Worm (Caenorhabditis elegans): ENCODE measurements around the gene srr-1.

srr-1 gene

DNA sequence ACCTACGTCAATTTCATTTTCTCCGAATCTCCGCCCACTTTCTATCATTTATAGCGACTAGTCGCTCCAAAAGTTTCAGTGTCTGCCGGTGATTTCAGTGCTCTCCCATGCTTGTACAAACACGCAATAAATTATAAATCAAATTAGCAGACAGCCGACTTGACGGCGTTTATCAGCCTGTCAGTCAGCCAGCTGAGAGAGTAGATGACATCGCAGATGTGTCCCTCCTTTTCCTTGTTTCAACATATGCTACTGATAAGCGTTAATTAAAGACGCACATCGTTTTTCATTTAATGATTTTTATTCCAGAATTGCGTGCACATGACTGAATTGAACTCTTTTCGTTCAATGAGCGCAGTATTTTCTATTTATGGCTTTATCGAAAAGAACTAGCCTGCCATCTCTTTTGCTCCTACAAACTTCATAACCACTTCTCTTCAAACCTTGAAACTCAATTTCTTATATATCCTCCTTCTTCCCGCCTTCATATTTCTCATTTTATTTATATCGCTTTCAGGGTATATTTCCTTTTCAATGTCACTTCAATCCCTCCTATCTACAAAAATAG lies 10.3 kb downstream of the srr-1 start, which contains the start of gene lap-2 (continued):
- TF ChIP-seq F10B5.3 (tag; optimal IDR thresholded peaks at IDR 0.05) (no peak), nhr-28 (tag; optimal IDR thresholded peaks at IDR 0.05) (peak; percentile 68), daf-16 (GFP tag; optimal IDR thresholded peaks at IDR 0.05) (peak in 1 of 2 experiments; percentile 47), daf-16 (tag; optimal IDR thresholded peaks at IDR 0.05) (peak; percentile 52), mxl-3 (GFP tag; optimal IDR thresholded peaks at IDR 0.05) (peak; percentile 68), dmd-6 (GFP tag; IDR thresholded peaks at IDR 0.05) (peak; percentile 98), snpc-1.2 (GFP tag; IDR thresholded peaks at IDR 0.05) (no peak), lir-3 (tag; optimal IDR thresholded peaks at IDR 0.05) (no peak), nhr-10 (tag; optimal IDR thresholded peaks at IDR 0.05) (no peak)

DNA sequence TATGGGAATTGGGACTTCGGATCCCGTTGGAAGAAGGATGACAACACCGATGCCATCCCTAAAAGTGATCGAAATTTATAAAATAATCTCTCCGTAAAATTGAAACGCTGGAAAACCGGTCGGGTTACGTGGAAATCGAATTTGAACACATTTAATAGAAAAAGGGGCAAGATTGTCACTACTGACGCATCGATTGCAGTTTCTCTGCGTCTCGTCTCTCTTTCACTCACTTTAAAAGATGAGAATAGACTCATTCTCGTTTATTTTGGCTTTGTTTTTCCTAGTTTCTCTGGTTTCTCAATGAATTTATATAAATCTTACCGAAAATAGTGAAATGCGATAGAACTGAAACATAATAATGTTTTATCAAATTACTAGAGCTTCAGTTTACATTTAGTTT lies 11.9 kb downstream of the srr-1 start, which contains the start of gene scyl-1:
scyl-1 (minus strand) TSS at position 56 of the 400 bp plus-strand sequence.
- peak in 1 of 2 experiments; percentile 59 for TF ChIP-seq mdl-1 (tag; optimal IDR thresholded peaks at IDR 0.05)
- TF ChIP-seq dpl-1 (GFP tag; optimal IDR thresholded peaks at IDR 0.05) = peak; percentile 74
- no peak for TF ChIP-seq ceh-82 (tag; optimal IDR thresholded peaks at IDR 0.05)
- peak; percentile 52 for TF ChIP-seq hmg-1.1 (GFP tag; IDR thresholded peaks at IDR 0.05)
- no peak for TF ChIP-seq daf-8 (GFP tag; IDR thresholded peaks at IDR 0.05)
- peak; percentile 10 for TF ChIP-seq spr-1 (tag; optimal IDR thresholded peaks at IDR 0.05)
- TF ChIP-seq lin-13 (GFP tag; optimal IDR thresholded peaks at IDR 0.05) = peak; percentile 74
- TF ChIP-seq tra-1 (GFP tag; IDR thresholded peaks at IDR 0.05) = no peak
- peak; percentile 36 for TF ChIP-seq nhr-48 (tag; optimal IDR thresholded peaks at IDR 0.05)
- peak; percentile 30 for TF ChIP-seq duxl-1 (tag; optimal IDR thresholded peaks at IDR 0.05; ENCODE audit: poor library complexity)
- TF ChIP-seq nhr-11 (tag; optimal IDR thresholded peaks at IDR 0.05) = peak; percentile 56
- TF ChIP-seq jun-1 (tag; optimal IDR thresholded peaks at IDR 0.05) = peak; percentile 8
- peak; percentile 45 for TF ChIP-seq nhr-102 (tag; optimal IDR thresholded peaks at IDR 0.05)
- peak; percentile 84 for TF ChIP-seq dve-1 (tag; optimal IDR thresholded peaks at IDR 0.05; ENCODE audit: insufficient read depth)
- peak; percentile 66 for TF ChIP-seq nhr-42 (GFP tag; IDR thresholded peaks at IDR 0.05)
- TF ChIP-seq T20F7.1 (GFP tag; optimal IDR thresholded peaks at IDR 0.05) = peak; percentile 70
- TF ChIP-seq hlh-11 (tag; optimal IDR thresholded peaks at IDR 0.05) = peak; percentile 78
- peak; percentile 70 for TF ChIP-seq nhr-28 (tag; optimal IDR thresholded peaks at IDR 0.05)
- TF ChIP-seq Y105C5A.15 (GFP tag; IDR thresholded peaks at IDR 0.05) = no peak
- no peak for TF ChIP-seq lin-39 (tag; optimal IDR thresholded peaks at IDR 0.05)
- TF ChIP-seq nhr-77 (tag; optimal IDR thresholded peaks at IDR 0.05) = peak; percentile 56
- TF ChIP-seq ctbp-1 (GFP tag; IDR thresholded peaks at IDR 0.05) = peak; percentile 59
- TF ChIP-seq nhr-6 (tag; optimal IDR thresholded peaks at IDR 0.05) = peak; percentile 96
- peak; percentile 23 for TF ChIP-seq fkh-10 (GFP tag; optimal IDR thresholded peaks at IDR 0.05)
- TF ChIP-seq arid-1 (GFP tag; conservative IDR thresholded peaks at IDR 0.05) = 0 out of 2 replicates have a peak, but pooled peaks have one; percentile 25
- no peak for TF ChIP-seq nhr-237 (tag; optimal IDR thresholded peaks at IDR 0.05)
- peak in 1 of 2 experiments; percentile 82 for TF ChIP-seq unc-62 (GFP tag; optimal IDR thresholded peaks at IDR 0.05 in 1 of 2)
- TF ChIP-seq unc-62 (tag; optimal IDR thresholded peaks at IDR 0.05) = no peak
- no peak for TF ChIP-seq R02D3.7 (tag; optimal IDR thresholded peaks at IDR 0.05)
- peak; percentile 48 for TF ChIP-seq nhr-25 (tag; optimal IDR thresholded peaks at IDR 0.05; ENCODE audit: borderline replicate concordance, insufficient read depth)
- no peak for TF ChIP-seq mxl-2 (GFP tag; conservative IDR thresholded peaks at IDR 0.05)
- peak; percentile 89 for TF ChIP-seq mes-2 (tag; optimal IDR thresholded peaks at IDR 0.05; ENCODE audit: poor library complexity, severe bottlenecking)
- TF ChIP-seq mxl-3 (GFP tag; optimal IDR thresholded peaks at IDR 0.05) = peak; percentile 15
- TF ChIP-seq T26A8.4 (GFP tag; IDR thresholded peaks at IDR 0.05) = peak; percentile 75
- TF ChIP-seq hif-1 (tag; optimal IDR thresholded peaks at IDR 0.05) = peak in 1 of 2 experiments; percentile 46
- TF ChIP-seq ceh-20 (GFP tag; IDR thresholded peaks at IDR 0.05) = 0 out of 2 replicates have a peak, but pooled peaks have one; percentile 41
- peak; percentile 68 for TF ChIP-seq rbr-2 (tag; optimal IDR thresholded peaks at IDR 0.05)
- peak in 1 of 2 experiments; percentile 90 for TF ChIP-seq lsy-2 (tag; optimal IDR thresholded peaks at IDR 0.05)
- TF ChIP-seq lin-29 (GFP tag; IDR thresholded peaks at IDR 0.05) = 0 out of 2 replicates have a peak, but pooled peaks have one; percentile 21
- peak; percentile 76 for TF ChIP-seq dmd-6 (GFP tag; IDR thresholded peaks at IDR 0.05)
- no peak for TF ChIP-seq Y75B8A.6 (GFP tag; IDR thresholded peaks at IDR 0.05)
- no peak for TF ChIP-seq zip-2 (tag; optimal IDR thresholded peaks at IDR 0.05)
